Worm (Caenorhabditis elegans) whole organism, L4/young adult: ENCODE results near the gene F40H3.3.

ENCODE experiments used
- W03F9.2 ChIP-seq: fragments of 150-350 bp; optimal IDR thresholded peaks from 2 replicates; lab custom pipeline; 2014; ENCODE audit warnings: missing biosample characterization, missing genetic modification characterization
- him-1 ChIP-seq: sonication (generic microtip); optimal IDR thresholded peaks from 2 replicates; lab custom pipeline; 2016; ENCODE audit warnings: missing genotype, missing genetic modification reagents, missing genetic modification characterization, missing compliant biosample characterization

- TF ChIP-seq him-1 (tag; lab: Kevin White, UChicago) (no peak), W03F9.2 (tag; lab: Kevin White, UChicago) (no peak)
Measured at ce11 chrII:6196875-6197274, 25.6 kb downstream of the F40H3.3 start, which contains the start of the genes rbmx-2 and C30B5.2.
